Worm (Caenorhabditis elegans): ENCODE results near the gene sru-36.

Gene sru-36

ce11 chrV:9801965-9802364 is 39.5 kb upstream of the sru-36 start, which contains the start of gene F46B6.10:
Gene F46B6.10, minus strand, starts transcription at chrV:9802065.
- no peak for TF ChIP-seq zag-1 (tag; optimal IDR thresholded peaks at IDR 0.05)
- no peak for TF ChIP-seq nhr-12 (tag; optimal IDR thresholded peaks at IDR 0.05)

ce11 chrV:9803176-9803575 is 38.3 kb upstream of the sru-36 start, which contains the start of gene sru-39:
Gene sru-39, plus strand, starts transcription at chrV:9803476.
- TF ChIP-seq lsy-12 (tag; optimal IDR thresholded peaks at IDR 0.05) (no peak), pha-4 (tag; optimal IDR thresholded peaks at IDR 0.05) (no peak), elt-3 (tag; optimal IDR thresholded peaks at IDR 0.05) (no peak), ceh-16 (tag; optimal IDR thresholded peaks at IDR 0.05) (no peak)

- TF ChIP-seq nhr-23 (tag; optimal IDR thresholded peaks at IDR 0.05): no peak
- TF ChIP-seq egl-27 (tag; optimal IDR thresholded peaks at IDR 0.05): no peak
- no peak for TF ChIP-seq ceh-28 (tag; optimal IDR thresholded peaks at IDR 0.05)
- no peak for TF ChIP-seq nhr-25 (tag; optimal IDR thresholded peaks at IDR 0.05)
- no peak for TF ChIP-seq jun-1 (tag; optimal IDR thresholded peaks at IDR 0.05)
- no peak for TF ChIP-seq lin-39 (tag; optimal IDR thresholded peaks at IDR 0.05)
- no peak for TF ChIP-seq aly-2 (tag; optimal IDR thresholded peaks at IDR 0.05)
Observed at ce11 chrV:9805161-9805560, 36.3 kb upstream of the sru-36 start, which contains the start of gene sru-37. Gene sru-37, plus strand, starts transcription at chrV:9805461.

ce11 chrV:9811154-9811553 is 30.3 kb upstream of the sru-36 start, which contains the start of gene sru-29:
Gene sru-29, plus strand, starts transcription at chrV:9811454.
- no peak for TF ChIP-seq unc-62 (GFP tag; optimal IDR thresholded peaks at IDR 0.05)
- no peak for TF ChIP-seq fkh-10 (GFP tag; optimal IDR thresholded peaks at IDR 0.05)
- no peak for TF ChIP-seq aly-2 (tag; optimal IDR thresholded peaks at IDR 0.05)
- no peak for TF ChIP-seq ceh-28 (tag; optimal IDR thresholded peaks at IDR 0.05)
- no peak for TF ChIP-seq sea-2 (GFP tag; optimal IDR thresholded peaks at IDR 0.05)
- no peak for TF ChIP-seq R02D3.7 (tag; optimal IDR thresholded peaks at IDR 0.05)
- TF ChIP-seq mdl-1 (tag; optimal IDR thresholded peaks at IDR 0.05): no peak
- no peak for TF ChIP-seq pha-4 (tag; optimal IDR thresholded peaks at IDR 0.05)
- no peak for TF ChIP-seq zag-1 (tag; optimal IDR thresholded peaks at IDR 0.05)
- no peak for TF ChIP-seq snpc-4 (tag; optimal IDR thresholded peaks at IDR 0.05)
- no peak for TF ChIP-seq lsy-12 (tag; optimal IDR thresholded peaks at IDR 0.05)
- TF ChIP-seq nfya-1 (tag; optimal IDR thresholded peaks at IDR 0.05; ENCODE audit: insufficient read depth): no peak
- no peak for TF ChIP-seq egl-5 (tag; optimal IDR thresholded peaks at IDR 0.05)

- TF ChIP-seq sea-2 (GFP tag; optimal IDR thresholded peaks at IDR 0.05): no peak
- TF ChIP-seq skn-1 (tag; optimal IDR thresholded peaks at IDR 0.05): no peak
- TF ChIP-seq ceh-9 (tag; optimal IDR thresholded peaks at IDR 0.05): no peak
- no peak for TF ChIP-seq fkh-2 (tag; optimal IDR thresholded peaks at IDR 0.05)
- TF ChIP-seq nhr-237 (tag; optimal IDR thresholded peaks at IDR 0.05): no peak
- TF ChIP-seq egl-27 (tag; optimal IDR thresholded peaks at IDR 0.05): no peak
- no peak for TF ChIP-seq nhr-23 (tag; optimal IDR thresholded peaks at IDR 0.05)
- no peak for TF ChIP-seq pha-4 (tag; optimal IDR thresholded peaks at IDR 0.05)
- TF ChIP-seq nhr-25 (tag; optimal IDR thresholded peaks at IDR 0.05): no peak
- TF ChIP-seq lsy-12 (tag; optimal IDR thresholded peaks at IDR 0.05): no peak
- no peak for TF ChIP-seq eor-1 (tag; optimal IDR thresholded peaks at IDR 0.05)
- TF ChIP-seq ama-1 (optimal IDR thresholded peaks at IDR 0.05): no peak
Observed at ce11 chrV:9812216-9812615, 29.3 kb upstream of the sru-36 start.

- TF ChIP-seq hmg-11 (tag; optimal IDR thresholded peaks at IDR 0.05): no peak
- TF ChIP-seq tbx-2 (tag; optimal IDR thresholded peaks at IDR 0.05): no peak
- TF ChIP-seq ceh-82 (tag; optimal IDR thresholded peaks at IDR 0.05): no peak
Observed at ce11 chrV:9813527-9813926, 27.9 kb upstream of the sru-36 start, which contains the start of gene sru-30. Gene sru-30, plus strand, starts transcription at chrV:9813827.

ce11 chrV:9816390-9816789 is 25.1 kb upstream of the sru-36 start, which contains the start of gene sru-31:
Gene sru-31, plus strand, starts transcription at chrV:9816690.
- TF ChIP-seq ztf-11 (tag; optimal IDR thresholded peaks at IDR 0.05): no peak
- no peak for TF ChIP-seq eor-1 (tag; optimal IDR thresholded peaks at IDR 0.05)
- no peak for TF ChIP-seq ceh-82 (tag; optimal IDR thresholded peaks at IDR 0.05)
- TF ChIP-seq lin-39 (tag; optimal IDR thresholded peaks at IDR 0.05): no peak
- no peak for TF ChIP-seq ceh-9 (tag; optimal IDR thresholded peaks at IDR 0.05)
- TF ChIP-seq snpc-4 (tag; optimal IDR thresholded peaks at IDR 0.05): no peak
- no peak for TF ChIP-seq hmg-11 (tag; optimal IDR thresholded peaks at IDR 0.05)
- no peak for TF ChIP-seq ceh-16 (tag; optimal IDR thresholded peaks at IDR 0.05)
- TF ChIP-seq nhr-67 (tag; optimal IDR thresholded peaks at IDR 0.05): no peak
- TF ChIP-seq unc-39 (tag; optimal IDR thresholded peaks at IDR 0.05): no peak
- TF ChIP-seq daf-12 (tag; optimal IDR thresholded peaks at IDR 0.05): no peak
- TF ChIP-seq nhr-23 (tag; optimal IDR thresholded peaks at IDR 0.05): no peak
- no peak for TF ChIP-seq nhr-25 (tag; optimal IDR thresholded peaks at IDR 0.05)
- TF ChIP-seq nhr-237 (tag; optimal IDR thresholded peaks at IDR 0.05): no peak
- no peak for TF ChIP-seq tbx-2 (tag; optimal IDR thresholded peaks at IDR 0.05)

Measured in whole organism, L3 larva.